Worm (Caenorhabditis elegans) whole organism, midembryonic: ENCODE measurements around the gene nspf-2.

ENCODE experiments used
- T22C8.4 ChIP-seq: fragments of 200-800 bp; sonication (Bioruptor generic); IDR thresholded peaks from 2 replicates; pipeline ENCODE4 v1.3.6; 2022; ENCODE audit warnings: missing genetic modification characterization, missing compliant biosample characterization
- cog-1 ChIP-seq: sonication (generic microtip); optimal IDR thresholded peaks from 2 replicates; lab custom pipeline; 2016; ENCODE audit warnings: missing genetic modification characterization, missing compliant biosample characterization
- flt-1 ChIP-seq: fragments of 200-800 bp; sonication (Bioruptor generic); IDR thresholded peaks from 2 replicates; pipeline ENCODE4 v1.3.6; 2022; ENCODE audit warnings: missing genetic modification characterization, missing compliant biosample characterization
- klf-2 ChIP-seq: fragments of 200-800 bp; sonication (Bioruptor generic); conservative IDR thresholded peaks from 2 replicates; pipeline ENCODE4 v1.3.6; 2022; ENCODE audit warnings: missing genetic modification reagents, missing genetic modification characterization, missing compliant biosample characterization
- med-1 ChIP-seq: sonication (generic microtip); optimal IDR thresholded peaks from 2 replicates; lab custom pipeline; 2017; ENCODE audit warnings: missing genetic modification characterization, mild to moderate bottlenecking, missing compliant biosample characterization, antibody characterized with exemption, missing genetic modification reagents; ENCODE audit not compliant: insufficient read depth
- ref-1 ChIP-seq: fragments of 200-800 bp; sonication (Bioruptor generic); conservative IDR thresholded peaks from 2 replicates; pipeline ENCODE4 v1.3.6; 2022; ENCODE audit warnings: missing genetic modification reagents, missing genetic modification characterization, missing compliant biosample characterization
- tab-1 ChIP-seq: fragments of 200-800 bp; sonication (Bioruptor generic); IDR thresholded peaks from 2 replicates; pipeline ENCODE4 v1.3.6; 2022; ENCODE audit warnings: missing genetic modification characterization, missing compliant biosample characterization
- ztf-23 ChIP-seq: fragments of 200-800 bp; sonication (Bioruptor generic); IDR thresholded peaks from 2 replicates; pipeline ENCODE4 v1.3.6; 2022; ENCODE audit warnings: missing genetic modification reagents, missing genetic modification characterization, missing compliant biosample characterization
- ztf-29 ChIP-seq: fragments of 200-800 bp; sonication (Bioruptor generic); IDR thresholded peaks from 2 replicates; pipeline ENCODE4 v1.3.6; 2022; ENCODE audit warnings: missing genetic modification reagents, missing genetic modification characterization, missing compliant biosample characterization

Gene nspf-2

DNA sequence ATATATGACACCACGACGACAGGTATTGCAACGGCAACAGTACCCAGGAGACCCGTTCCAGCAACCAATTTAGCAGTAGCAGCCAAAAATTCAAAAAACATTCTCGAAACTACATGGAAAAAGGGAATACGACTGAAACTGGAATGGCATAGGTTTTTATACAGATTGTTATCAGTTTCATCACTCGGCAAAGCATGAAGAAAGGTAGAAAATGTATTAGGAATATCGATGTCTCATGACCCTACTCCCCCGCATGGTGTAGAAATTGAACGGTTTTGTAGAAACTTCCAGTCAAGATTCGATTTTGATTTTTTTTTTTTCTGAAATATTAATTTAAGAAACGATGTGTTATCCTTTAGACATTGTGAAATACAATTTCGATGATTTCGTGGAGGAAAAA lies 22.2 kb downstream of the nspf-2 start, which contains the start of gene T05A8.2:
TSS of gene T05A8.2 (minus strand) at position 101 of the 400 bp plus-strand sequence.
- TF ChIP-seq ref-1 (GFP tag; lab: Robert Waterston, UW) = no peak
- no peak for TF ChIP-seq ztf-23

DNA sequence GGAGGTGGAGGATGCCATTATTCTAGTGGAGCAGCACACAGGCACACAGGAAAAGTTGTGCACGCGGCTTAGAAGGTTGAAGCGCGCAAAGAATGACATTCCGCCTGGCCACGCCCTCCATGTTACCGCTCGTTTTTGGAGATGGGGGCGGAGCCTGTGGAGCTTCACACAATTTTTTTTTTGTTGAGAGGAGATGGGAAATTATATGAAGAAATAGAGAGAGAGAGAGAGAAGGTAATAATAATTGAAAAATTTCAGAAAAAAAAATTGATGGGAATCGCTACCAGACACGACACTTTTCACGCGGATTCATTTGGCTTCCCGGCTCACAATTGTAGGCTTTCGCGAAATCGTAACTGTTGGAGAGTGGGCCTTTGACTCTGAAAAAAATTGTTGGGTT lies 28.6 kb downstream of the nspf-2 start, which contains the start of gene T05A8.3:
TSS of gene T05A8.3 (minus strand) at position 101 of the 400 bp plus-strand sequence.
- no peak for TF ChIP-seq ztf-29 (GFP tag; lab: Robert Waterston, UW)
- TF ChIP-seq tab-1 (GFP tag; lab: Robert Waterston, UW) = no peak
- TF ChIP-seq T22C8.4 = no peak
- no peak for TF ChIP-seq klf-2 (GFP tag; lab: Robert Waterston, UW)

DNA sequence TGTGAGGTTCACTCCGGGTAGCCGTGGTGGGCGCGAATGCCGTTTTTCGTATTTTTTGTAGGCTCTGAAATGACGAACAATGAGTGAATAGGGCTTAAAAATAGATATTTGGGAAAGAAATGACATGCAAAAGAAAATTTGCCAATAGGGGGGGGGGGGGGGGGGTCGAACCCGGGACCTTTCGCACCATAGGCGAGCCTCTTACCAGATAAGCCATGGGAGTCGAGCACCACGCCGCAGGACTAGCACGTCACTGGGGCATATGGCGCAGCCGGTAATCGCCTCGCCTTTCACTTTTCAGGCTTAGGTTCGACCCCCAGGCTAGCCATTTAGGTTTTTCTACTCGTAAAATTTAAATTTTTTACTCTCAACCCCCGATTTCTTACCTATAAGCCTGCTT lies 30.5 kb downstream of the nspf-2 start:
- TF ChIP-seq ztf-23 = no peak

DNA sequence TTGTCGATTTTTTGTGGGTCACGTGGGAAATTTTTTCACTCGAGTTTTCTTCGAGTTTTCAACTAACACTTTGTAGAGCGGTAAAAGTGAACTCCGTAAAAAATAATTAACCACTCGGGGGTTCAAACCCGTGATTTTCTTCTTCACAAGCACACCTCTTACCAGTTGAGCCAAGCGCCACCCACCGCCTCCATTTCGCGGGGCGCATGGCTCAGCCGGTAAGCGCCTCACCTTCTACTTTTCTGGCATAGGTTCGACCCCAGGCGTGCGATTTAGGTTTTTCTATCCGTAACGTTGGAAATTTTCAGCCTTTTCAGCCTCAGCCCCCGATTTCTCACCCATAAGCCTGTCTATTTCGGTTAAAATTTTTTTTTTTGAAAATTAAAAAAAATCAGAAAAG lies 33.3 kb downstream of the nspf-2 start:
- no peak for TF ChIP-seq T22C8.4
- no peak for TF ChIP-seq cog-1
- TF ChIP-seq flt-1 (GFP tag; lab: Robert Waterston, UW) = no peak

DNA sequence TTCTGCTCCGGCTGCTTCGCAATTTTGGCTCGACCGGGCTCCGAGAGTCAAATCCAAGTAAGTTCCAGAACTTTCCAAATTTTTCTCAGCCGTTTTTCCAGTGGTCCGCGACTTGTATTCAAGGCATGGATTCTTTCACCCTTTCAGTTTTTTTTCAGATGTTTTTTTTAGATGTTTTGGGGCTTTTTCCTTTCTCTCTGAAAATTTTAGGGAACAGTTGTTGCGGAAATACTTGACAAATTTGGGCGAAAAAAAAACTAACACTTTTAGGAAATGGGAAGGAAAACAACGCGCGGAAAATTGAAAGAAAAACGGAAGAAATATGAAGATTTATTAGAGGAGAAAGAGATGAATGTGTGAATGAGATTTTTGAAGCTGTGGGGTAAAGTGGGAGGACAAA lies 36.8 kb downstream of the nspf-2 start, which contains the start of the genes T05A8.11 and nep-2:
TSS of gene T05A8.11 (minus strand) at position 101 of the 400 bp plus-strand sequence.
TSS of gene nep-2 (minus strand) at position 192 of the 400 bp plus-strand sequence.
- TF ChIP-seq cog-1 (no peak), T22C8.4 (no peak), flt-1 (GFP tag; lab: Robert Waterston, UW) (no peak), med-1 (GFP tag; lab: Kevin White, UChicago) (no peak), ztf-29 (GFP tag; lab: Robert Waterston, UW) (no peak), ref-1 (GFP tag; lab: Robert Waterston, UW) (no peak), ztf-23 (no peak), klf-2 (GFP tag; lab: Robert Waterston, UW) (no peak), tab-1 (GFP tag; lab: Robert Waterston, UW) (no peak)

DNA sequence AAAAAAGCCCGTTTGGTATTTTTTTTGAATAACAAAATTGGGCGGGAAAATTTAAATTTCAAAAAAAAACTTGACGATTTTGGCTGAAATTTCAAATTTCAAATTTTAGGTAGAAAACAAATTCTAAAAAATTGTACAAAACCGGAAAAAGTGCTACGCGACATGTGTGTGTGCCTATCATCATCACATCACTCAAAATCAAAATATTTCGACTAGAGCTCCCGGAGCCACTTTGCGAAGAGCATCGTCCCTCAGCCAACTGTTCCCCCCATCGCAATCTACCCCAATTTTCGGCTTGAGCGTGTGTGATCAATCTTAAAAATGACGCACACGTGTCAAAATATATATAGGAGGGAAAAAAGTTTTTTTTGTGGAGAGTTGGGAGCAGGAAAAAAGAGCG lies 38.1 kb downstream of the nspf-2 start:
- TF ChIP-seq ztf-29 (GFP tag; lab: Robert Waterston, UW) = no peak
- TF ChIP-seq T22C8.4 = no peak
- TF ChIP-seq ztf-23 = no peak
- no peak for TF ChIP-seq klf-2 (GFP tag; lab: Robert Waterston, UW)
- no peak for TF ChIP-seq cog-1
- TF ChIP-seq med-1 (GFP tag; lab: Kevin White, UChicago) = no peak
- no peak for TF ChIP-seq flt-1 (GFP tag; lab: Robert Waterston, UW)
- no peak for TF ChIP-seq ref-1 (GFP tag; lab: Robert Waterston, UW)

DNA sequence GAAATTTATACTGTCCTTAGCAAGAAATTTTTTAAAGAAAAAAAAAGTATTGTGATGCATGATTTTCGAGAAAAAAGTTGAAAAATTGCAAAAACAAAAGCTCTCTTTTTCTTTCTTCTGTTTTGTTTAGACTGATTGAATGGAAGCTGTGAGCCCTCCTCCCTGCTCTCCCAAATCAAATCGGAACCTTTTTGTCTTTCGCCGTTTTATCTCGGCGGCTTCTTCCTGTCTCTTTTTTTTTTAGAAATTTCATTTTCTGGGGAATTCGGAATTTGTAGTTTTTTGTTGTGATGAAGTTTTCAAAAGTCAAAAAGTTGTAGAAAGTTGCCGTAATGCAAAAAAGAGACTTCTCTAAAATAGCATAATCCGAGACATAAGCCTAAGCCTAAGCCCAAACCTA lies 41.9 kb downstream of the nspf-2 start:
- TF ChIP-seq cog-1 (no peak), med-1 (GFP tag; lab: Kevin White, UChicago) (no peak), klf-2 (GFP tag; lab: Robert Waterston, UW) (no peak), ztf-29 (GFP tag; lab: Robert Waterston, UW) (no peak), ref-1 (GFP tag; lab: Robert Waterston, UW) (no peak), ztf-23 (no peak), tab-1 (GFP tag; lab: Robert Waterston, UW) (no peak)

DNA sequence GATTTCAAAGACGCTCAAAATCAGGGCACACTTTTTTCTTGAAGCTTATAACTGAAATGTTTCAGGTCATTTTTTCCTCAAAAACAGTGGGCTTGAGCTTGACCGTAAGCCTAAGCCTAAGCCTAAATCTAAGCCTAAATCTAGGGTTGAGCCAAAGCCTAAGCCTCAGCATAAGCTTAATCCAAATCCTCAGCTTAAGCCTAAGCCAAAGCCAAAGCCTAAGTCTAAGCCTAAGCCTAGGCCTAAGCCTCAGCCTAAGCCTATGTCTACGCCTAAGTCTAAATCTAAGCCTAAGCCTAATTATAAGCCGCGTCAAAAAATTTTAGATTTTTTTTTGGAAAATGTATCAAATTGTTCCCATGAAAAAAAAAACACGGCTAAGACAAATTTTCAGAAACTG lies 45.5 kb downstream of the nspf-2 start:
- TF ChIP-seq ztf-29 (GFP tag; lab: Robert Waterston, UW) (no peak), ref-1 (GFP tag; lab: Robert Waterston, UW) (no peak), med-1 (GFP tag; lab: Kevin White, UChicago) (no peak), klf-2 (GFP tag; lab: Robert Waterston, UW) (no peak), ztf-23 (no peak), T22C8.4 (no peak), flt-1 (GFP tag; lab: Robert Waterston, UW) (no peak), tab-1 (GFP tag; lab: Robert Waterston, UW) (no peak), cog-1 (no peak)

DNA sequence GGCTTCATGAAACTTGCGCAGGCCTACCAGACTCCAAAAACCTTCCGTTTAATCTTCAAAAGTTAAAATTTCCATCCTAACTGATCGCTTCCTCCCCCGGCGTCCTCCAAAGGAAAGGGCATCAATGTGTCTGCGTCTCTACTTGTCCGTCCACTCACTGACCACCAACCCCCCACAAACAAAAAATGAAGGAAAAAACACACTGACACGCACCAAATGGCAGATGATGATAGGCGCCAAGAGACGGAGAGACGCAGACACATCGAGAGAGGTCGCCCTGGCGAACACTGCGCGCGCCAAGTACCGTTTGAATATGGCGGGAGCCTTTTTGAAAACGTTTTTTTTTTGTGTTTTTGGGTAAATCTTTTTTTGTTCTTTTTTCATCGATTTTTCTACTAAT lies 46.0 kb downstream of the nspf-2 start:
- TF ChIP-seq cog-1 = no peak
- TF ChIP-seq ref-1 (GFP tag; lab: Robert Waterston, UW) = no peak
- TF ChIP-seq ztf-23 = no peak
- no peak for TF ChIP-seq klf-2 (GFP tag; lab: Robert Waterston, UW)
- TF ChIP-seq tab-1 (GFP tag; lab: Robert Waterston, UW) = no peak
- TF ChIP-seq med-1 (GFP tag; lab: Kevin White, UChicago) = no peak
- no peak for TF ChIP-seq ztf-29 (GFP tag; lab: Robert Waterston, UW)
- no peak for TF ChIP-seq flt-1 (GFP tag; lab: Robert Waterston, UW)
- TF ChIP-seq T22C8.4 = no peak

DNA sequence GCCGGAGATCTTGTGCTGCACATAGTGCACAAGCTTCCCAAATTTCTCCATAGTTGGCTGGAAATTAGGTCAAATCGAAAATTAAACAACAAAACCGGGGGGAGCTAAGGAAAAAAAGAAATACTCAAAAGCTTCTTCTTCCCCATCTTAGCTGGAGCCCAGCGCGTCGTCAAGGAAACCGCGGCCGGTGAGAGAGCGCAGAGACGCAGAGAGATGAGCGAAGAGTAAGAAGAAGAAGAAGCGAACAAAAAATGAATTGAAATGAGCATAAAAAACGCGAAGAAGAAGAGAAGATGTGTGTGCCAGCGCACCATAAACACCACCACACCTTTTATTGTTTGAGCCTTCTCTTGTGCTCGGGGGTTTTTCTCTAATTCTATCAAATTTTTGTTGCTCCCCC lies 46.5 kb downstream of the nspf-2 start, which contains the start of gene wdr-31:
TSS of gene wdr-31 (minus strand) at position 101 of the 400 bp plus-strand sequence.
- TF ChIP-seq tab-1 (GFP tag; lab: Robert Waterston, UW) (no peak), klf-2 (GFP tag; lab: Robert Waterston, UW) (no peak), ztf-23 (no peak), ref-1 (GFP tag; lab: Robert Waterston, UW) (no peak), cog-1 (no peak)

DNA sequence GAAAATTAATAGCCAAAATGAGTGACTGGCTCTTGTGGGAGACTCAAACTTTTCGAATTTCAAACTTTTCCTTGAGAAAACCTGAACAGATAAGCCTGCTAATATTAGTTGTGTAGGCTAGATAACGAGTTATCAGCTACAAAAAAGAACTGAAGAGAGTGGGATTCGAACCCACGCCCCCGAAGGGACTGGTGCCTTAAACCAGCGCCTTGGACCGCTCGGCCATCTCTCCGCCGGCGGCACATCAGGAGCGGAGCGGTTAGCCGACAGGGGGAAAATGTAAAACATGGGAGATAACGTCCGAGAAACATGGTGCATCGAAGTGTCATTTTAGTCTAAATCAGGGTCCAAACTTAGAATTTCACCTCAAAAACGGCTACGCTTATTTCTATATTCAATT lies 46.9 kb downstream of the nspf-2 start:
- TF ChIP-seq ztf-23 (no peak), tab-1 (GFP tag; lab: Robert Waterston, UW) (no peak), flt-1 (GFP tag; lab: Robert Waterston, UW) (no peak)
